Worm (Caenorhabditis elegans) whole organism, L4/young adult: ENCODE data around the gene F11C7.6.

Experiments
- dao-5 ChIP-seq: sonication (generic microtip); optimal IDR thresholded peaks from 2 replicates; lab custom pipeline; 2016; ENCODE audit warnings: missing genotype, missing genetic modification characterization, moderate library complexity, missing compliant biosample characterization
- him-1 ChIP-seq: sonication (generic microtip); optimal IDR thresholded peaks from 2 replicates; lab custom pipeline; 2016; ENCODE audit warnings: missing genotype, missing genetic modification reagents, missing genetic modification characterization, missing compliant biosample characterization

- TF ChIP-seq him-1 = no peak
- no peak for TF ChIP-seq dao-5 (tag; lab: Kevin White, UChicago)
Observed at ce11 chrX:17417505-17418004, 16.2 kb downstream of the F11C7.6 start.
